Fruit fly (Drosophila melanogaster): ENCODE measurements around the gene Sodh2.

DNA sequence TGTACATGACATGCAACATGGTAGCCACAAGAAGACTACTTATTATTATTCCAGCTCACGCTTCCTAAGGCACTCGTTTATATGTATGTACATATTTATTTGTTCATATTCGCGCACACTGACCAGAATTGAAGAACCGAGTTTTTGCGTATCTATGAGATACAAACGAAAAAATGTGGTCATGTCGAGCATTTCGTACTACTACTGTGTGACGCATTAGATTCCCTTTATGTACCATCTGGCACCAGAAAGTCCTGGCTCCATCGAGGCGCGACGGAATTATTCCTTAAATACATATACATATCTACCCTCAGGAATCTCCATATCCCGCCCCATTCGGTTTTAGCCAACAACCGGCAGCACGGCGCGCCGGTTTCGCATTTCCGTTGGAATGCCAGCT is 25.5 kb upstream of the Sodh2 start:
- TF ChIP-seq cnc (optimal IDR thresholded peaks at IDR 0.05) (no peak), tj (GFP tag; optimal IDR thresholded peaks at IDR 0.05) (no peak), CG33017 (tag; optimal IDR thresholded peaks at IDR 0.05) (no peak), CG12768 (GFP tag; optimal IDR thresholded peaks at IDR 0.05) (no peak), CG7101 (tag; optimal IDR thresholded peaks at IDR 0.05) (no peak), CG14711 (tag; optimal IDR thresholded peaks at IDR 0.05) (no peak), kay (GFP tag; ENCODE audit: borderline replicate concordance) (no peak), Crg-1 (GFP tag; optimal IDR thresholded peaks at IDR 0.05) (no peak), ovo (GFP tag; optimal IDR thresholded peaks at IDR 0.05) (no peak), cic (GFP tag; optimal IDR thresholded peaks at IDR 0.05) (no peak), CG5204 (GFP tag; optimal IDR thresholded peaks at IDR 0.05) (no peak)
